Worm (Caenorhabditis elegans): ENCODE results near the gene fip-4.

fip-4 gene

DNA sequence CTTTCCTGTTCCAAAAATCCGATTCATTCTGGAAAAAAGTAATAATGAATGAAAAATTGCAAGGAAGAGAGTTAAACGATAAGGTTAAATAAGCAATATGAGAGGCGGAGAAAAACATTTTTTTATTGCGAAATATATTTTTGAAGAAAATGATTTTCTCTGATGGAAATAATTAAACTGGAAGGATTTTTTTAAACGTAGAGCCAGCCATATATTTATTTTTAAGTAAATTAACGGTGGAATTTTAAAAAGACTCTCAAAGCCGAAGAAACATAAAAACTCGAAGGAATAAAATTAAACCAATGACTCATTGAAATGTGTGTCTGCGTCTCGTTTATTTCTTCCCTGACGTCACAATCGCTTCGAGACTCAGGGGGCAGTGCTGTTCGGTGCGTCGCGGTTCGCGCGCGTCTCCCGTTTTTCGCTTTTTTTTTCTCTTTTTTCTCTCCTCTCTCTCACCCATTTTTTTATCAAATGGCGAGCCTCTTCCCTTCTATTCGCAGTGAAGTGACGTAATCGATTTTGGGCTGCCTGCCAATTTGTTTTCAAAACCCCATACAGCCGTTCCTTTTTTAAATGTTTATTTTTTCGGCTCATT lies 4.9 kb downstream of the fip-4 start, which contains the start of gene vps-60 (continued):
- TF ChIP-seq ztf-18 (tag; optimal IDR thresholded peaks at IDR 0.05) (peak; percentile 68), F49E8.2 (tag; optimal IDR thresholded peaks at IDR 0.05; ENCODE audit: insufficient read depth) (peak; percentile 61), bed-1 (GFP tag; IDR thresholded peaks at IDR 0.05) (no peak), fkh-3 (tag; optimal IDR thresholded peaks at IDR 0.05) (no peak), unc-130 (GFP tag; optimal IDR thresholded peaks at IDR 0.05) (peak; percentile 14), T07F8.4 (tag; optimal IDR thresholded peaks at IDR 0.05) (no peak), egl-44 (GFP tag; IDR thresholded peaks at IDR 0.05) (peak; percentile 77), F22D6.2 (tag; optimal IDR thresholded peaks at IDR 0.05) (peak; percentile 21), madf-6 (GFP tag; IDR thresholded peaks at IDR 0.05) (peak; percentile 85), somi-1 (GFP tag; optimal IDR thresholded peaks at IDR 0.05) (peak; percentile 74), B0035.1 (tag; optimal IDR thresholded peaks at IDR 0.05) (no peak), hlh-26 (GFP tag; conservative IDR thresholded peaks at IDR 0.05) (no peak), bed-2 (GFP tag; IDR thresholded peaks at IDR 0.05) (no peak), sptf-2 (GFP tag; optimal IDR thresholded peaks at IDR 0.05) (no peak), ccch-3 (GFP tag; optimal IDR thresholded peaks at IDR 0.05) (no peak), tbx-9 (tag; optimal IDR thresholded peaks at IDR 0.05; ENCODE audit: borderline replicate concordance) (no peak), nhr-120 (GFP tag; IDR thresholded peaks at IDR 0.05) (no peak), sea-2 (GFP tag; IDR thresholded peaks at IDR 0.05) (no peak), rpc-1 (optimal IDR thresholded peaks at IDR 0.05) (no peak), rpc-1 (tag; optimal IDR thresholded peaks at IDR 0.05) (no peak), lsy-27 (tag; optimal IDR thresholded peaks at IDR 0.05; ENCODE audit: borderline replicate concordance, insufficient read depth) (no peak), hlh-12 (tag; optimal IDR thresholded peaks at IDR 0.05) (no peak), lin-40 (tag; optimal IDR thresholded peaks at IDR 0.05) (peak; percentile 91), ceh-27 (GFP tag; optimal IDR thresholded peaks at IDR 0.05) (peak; percentile 86), hrde-1 (tag; optimal IDR thresholded peaks at IDR 0.05; ENCODE audit: borderline replicate concordance) (no peak), K11D2.4 (GFP tag; IDR thresholded peaks at IDR 0.05) (peak; percentile 92), die-1 (tag; optimal IDR thresholded peaks at IDR 0.05) (peak; percentile 41), Y79H2A.3 (GFP tag; conservative IDR thresholded peaks at IDR 0.05) (no peak; the same call in 1 of the 2 replicates), ceh-58 (GFP tag; IDR thresholded peaks at IDR 0.05) (no peak), nhr-90 (tag; optimal IDR thresholded peaks at IDR 0.05) (peak; percentile 48), ztf-6 (GFP tag; IDR thresholded peaks at IDR 0.05) (no peak), Y53G8AR.9 (GFP tag; conservative IDR thresholded peaks at IDR 0.05) (peak; percentile 86), ZK185.1 (tag; optimal IDR thresholded peaks at IDR 0.05; ENCODE audit: poor library complexity, severe bottlenecking) (peak; percentile 21), nfya-2 (GFP tag; IDR thresholded peaks at IDR 0.05) (no peak), F23B12.7 (tag; optimal IDR thresholded peaks at IDR 0.05; ENCODE audit: insufficient read depth) (peak; percentile 51), ceh-40 (GFP tag; IDR thresholded peaks at IDR 0.05) (no peak), sdz-38 (tag; optimal IDR thresholded peaks at IDR 0.05) (no peak), aptf-3 (GFP tag; IDR thresholded peaks at IDR 0.05) (no peak), F52B5.7 (tag; optimal IDR thresholded peaks at IDR 0.05) (no peak), lsl-1 (GFP tag; optimal IDR thresholded peaks at IDR 0.05) (peak; percentile 62), Y95B8A.8 (GFP tag; IDR thresholded peaks at IDR 0.05) (peak; percentile 83), lin-26 (GFP tag; IDR thresholded peaks at IDR 0.05) (peak; percentile 55), B0019.2 (GFP tag; conservative IDR thresholded peaks at IDR 0.05) (no peak), T26A5.8 (tag; optimal IDR thresholded peaks at IDR 0.05) (no peak), madf-8 (GFP tag; conservative IDR thresholded peaks at IDR 0.05) (no peak; the same call in 1 of the 2 replicates), let-526 (GFP tag; IDR thresholded peaks at IDR 0.05) (no peak), efl-1 (GFP tag; optimal IDR thresholded peaks at IDR 0.05) (peak; percentile 67), pbrm-1 (GFP tag; IDR thresholded peaks at IDR 0.05) (peak; percentile 78; the same call in 1 of the 2 replicates), him-1 (tag; optimal IDR thresholded peaks at IDR 0.05) (no peak)
